Worm (Caenorhabditis elegans) whole organism, L4 larva: ENCODE data around the gene nmat-1.

Source experiments
- D1046.2 ChIP-seq: fragments of 200-800 bp; sonication (Bioruptor generic); IDR thresholded peaks from 2 replicates; pipeline ENCODE4 v1.3.6; 2022; ENCODE audit warnings: missing genetic modification characterization, missing compliant biosample characterization
- F37D6.2 ChIP-seq: sonication (generic microtip); optimal IDR thresholded peaks from 2 replicates; lab custom pipeline; 2016; ENCODE audit warnings: mild to moderate bottlenecking, missing genetic modification characterization, missing compliant biosample characterization
- F44E2.7 ChIP-seq: fragments of 200-800 bp; sonication (Bioruptor generic); IDR thresholded peaks from 2 replicates; pipeline ENCODE4 v2.1.2; 2022; ENCODE audit warnings: missing genetic modification characterization, missing compliant biosample characterization
- R02D3.7 ChIP-seq: fragments of 150-350 bp; sonication (generic microtip); optimal IDR thresholded peaks from 3 replicates; lab custom pipeline; 2014; ENCODE audit warnings: missing biosample characterization, missing genetic modification characterization
- Y5F2A.4 ChIP-seq: fragments of 200-800 bp; sonication (Bioruptor generic); optimal IDR thresholded peaks from 2 replicates; lab custom pipeline; 2018; ENCODE audit warnings: mild to moderate bottlenecking, missing genetic modification characterization, missing compliant biosample characterization
- Y75B8A.6 ChIP-seq: fragments of 200-800 bp; sonication (Bioruptor generic); IDR thresholded peaks from 2 replicates; pipeline ENCODE4 v1.3.6; 2022; ENCODE audit warnings: missing genetic modification reagents, missing genetic modification characterization, missing compliant biosample characterization
- aha-1 ChIP-seq: fragments of 150-350 bp; peaks from one replicate; lab custom pipeline; 2014; ENCODE audit warnings: missing biosample characterization, missing genetic modification characterization
- ceh-44 ChIP-seq: fragments of 200-800 bp; sonication (Bioruptor generic); IDR thresholded peaks from 2 replicates; pipeline ENCODE4 v1.3.6; 2022; ENCODE audit warnings: missing genetic modification reagents, missing genetic modification characterization, missing compliant biosample characterization
- ces-1 ChIP-seq: fragments of 150-350 bp; sonication (generic microtip); optimal IDR thresholded peaks from 4 replicates; lab custom pipeline; 2014; ENCODE audit warnings: missing biosample characterization, missing genetic modification reagents, missing genetic modification characterization
- daf-16 ChIP-seq, 3 experiments: sonication (generic microtip); optimal IDR thresholded peaks; 2 replicates each; lab custom pipeline; 2016 to 2017; ENCODE audit warnings: missing genetic modification characterization in 3 of 3, missing genetic modification reagents in 3 of 3, mild to moderate bottlenecking in 2 of 3, missing compliant biosample characterization in 2 of 3, missing biosample characterization in 1 of 3, moderate library complexity in 1 of 3
- dmd-6 ChIP-seq: fragments of 200-800 bp; sonication (Bioruptor generic); IDR thresholded peaks from 2 replicates; pipeline ENCODE4 v1.3.6; 2022; ENCODE audit warnings: missing genetic modification reagents, missing genetic modification characterization, missing compliant biosample characterization
- dmd-9 ChIP-seq: fragments of 200-800 bp; sonication (Bioruptor generic); IDR thresholded peaks from 2 replicates; pipeline ENCODE4 v1.3.6; 2022; ENCODE audit warnings: missing genetic modification reagents, missing genetic modification characterization, missing compliant biosample characterization
- dve-1 ChIP-seq: sonication (generic microtip); optimal IDR thresholded peaks from 2 replicates; lab custom pipeline; 2017; ENCODE audit warnings: antibody characterized with exemption, mild to moderate bottlenecking, missing genetic modification characterization, missing compliant biosample characterization; ENCODE audit not compliant: insufficient read depth
- egl-27 ChIP-seq: sonication (generic microtip); optimal IDR thresholded peaks from 3 replicates; lab custom pipeline; 2017; ENCODE audit warnings: missing biosample characterization, missing genetic modification reagents, missing genetic modification characterization
- fkh-10 ChIP-seq: fragments of 150-350 bp; optimal IDR thresholded peaks from 2 replicates; lab custom pipeline; 2014; ENCODE audit warnings: missing biosample characterization, missing genetic modification reagents, missing genetic modification characterization
- hif-1 ChIP-seq, 2 experiments: sonication (generic microtip); optimal IDR thresholded peaks; 2 replicates each; lab custom pipeline; 2016 to 2017; ENCODE audit warnings: missing compliant biosample characterization in 2 of 2, missing genetic modification characterization in 2 of 2, missing genetic modification reagents in 2 of 2, missing genotype in 2 of 2, mild to moderate bottlenecking in 1 of 2
- hlh-30 ChIP-seq: sonication (generic microtip); optimal IDR thresholded peaks from 2 replicates; lab custom pipeline; 2017; ENCODE audit warnings: antibody characterized with exemption, mild to moderate bottlenecking, missing genetic modification characterization, missing compliant biosample characterization; ENCODE audit not compliant: insufficient read depth
- hmg-1.1 ChIP-seq: fragments of 200-800 bp; sonication (Bioruptor generic); IDR thresholded peaks from 2 replicates; pipeline ENCODE4 v1.3.6; 2022; ENCODE audit warnings: missing genetic modification reagents, missing genetic modification characterization, missing compliant biosample characterization
- jun-1 ChIP-seq: fragments of 150-350 bp; optimal IDR thresholded peaks from 2 replicates; lab custom pipeline; 2014; ENCODE audit warnings: missing biosample characterization, missing genetic modification reagents, missing genetic modification characterization
- lim-7 ChIP-seq: fragments of 200-800 bp; sonication (Bioruptor generic); IDR thresholded peaks from 2 replicates; pipeline ENCODE4 v1.3.6; 2022; ENCODE audit warnings: missing genetic modification characterization, missing compliant biosample characterization
- lin-39 ChIP-seq: fragments of 150-350 bp; optimal IDR thresholded peaks from 2 replicates; lab custom pipeline; 2014; ENCODE audit warnings: missing biosample characterization, missing genetic modification reagents, missing genetic modification characterization
- lsy-2 ChIP-seq, 2 experiments: fragments of 150-350 bp in 1 of 2; sonication (generic microtip) in 1 of 2; optimal IDR thresholded peaks; 2 replicates each; lab custom pipeline; 2014 to 2017; ENCODE audit warnings: missing biosample characterization in 2 of 2, missing genetic modification characterization in 2 of 2
- madf-5 ChIP-seq, 2 experiments: fragments of 200-800 bp; sonication (Bioruptor generic); IDR thresholded peaks; 2 replicates each; pipeline ENCODE4 v1.3.6; 2022; ENCODE audit warnings: missing compliant biosample characterization in 2 of 2, missing genetic modification characterization in 2 of 2
- madf-9 ChIP-seq: fragments of 200-800 bp; sonication (Bioruptor generic); conservative IDR thresholded peaks from 2 replicates; pipeline ENCODE4 v1.3.6; 2022; ENCODE audit warnings: missing genetic modification reagents, missing genetic modification characterization, missing compliant biosample characterization
- nhr-25 ChIP-seq: sonication (generic microtip); optimal IDR thresholded peaks from 2 replicates; lab custom pipeline; 2017; ENCODE audit warnings: missing genetic modification characterization, mild to moderate bottlenecking, missing compliant biosample characterization, antibody characterized with exemption, moderate library complexity, borderline replicate concordance; ENCODE audit not compliant: insufficient read depth
- nhr-6 ChIP-seq: fragments of 150-350 bp; optimal IDR thresholded peaks from 2 replicates; lab custom pipeline; 2014; ENCODE audit warnings: missing biosample characterization, missing genetic modification characterization
- php-3 ChIP-seq: fragments of 200-800 bp; sonication (Bioruptor generic); IDR thresholded peaks from 2 replicates; pipeline ENCODE4 v1.3.6; 2022; ENCODE audit warnings: missing genetic modification reagents, missing genetic modification characterization, missing compliant biosample characterization
- set-16 ChIP-seq: fragments of 200-800 bp; sonication (Bioruptor generic); IDR thresholded peaks from 2 replicates; pipeline ENCODE4 v1.3.6; 2022; ENCODE audit warnings: missing genetic modification reagents, missing genetic modification characterization, missing compliant biosample characterization
- tag-97 ChIP-seq: fragments of 200-800 bp; sonication (Bioruptor generic); IDR thresholded peaks from 2 replicates; pipeline ENCODE4 v1.3.6; 2022; ENCODE audit warnings: missing genetic modification characterization, missing compliant biosample characterization
- tra-1 ChIP-seq: fragments of 200-800 bp; sonication (Bioruptor generic); IDR thresholded peaks from 2 replicates; pipeline ENCODE4 v1.3.6; 2022; ENCODE audit warnings: missing genetic modification reagents, missing genetic modification characterization, missing compliant biosample characterization
- unc-62 ChIP-seq, 3 experiments: fragments of 150-350 bp in 1 of 3; sonication (generic microtip); optimal IDR thresholded peaks in 2 of 3; peaks in 1 of 3; 1 replicate in 1 of 3; 2 replicates in 2 of 3; lab custom pipeline; 2014 to 2017; ENCODE audit warnings: missing biosample characterization in 3 of 3, missing genetic modification characterization in 3 of 3, missing genetic modification reagents in 3 of 3, missing genotype in 1 of 3
- zag-1 ChIP-seq: fragments of 150-350 bp; optimal IDR thresholded peaks from 2 replicates; lab custom pipeline; 2014; ENCODE audit warnings: missing biosample characterization, missing genetic modification characterization
- zfp-2 ChIP-seq: sonication (generic microtip); optimal IDR thresholded peaks from 2 replicates; lab custom pipeline; 2016; ENCODE audit warnings: mild to moderate bottlenecking, missing genetic modification characterization, missing compliant biosample characterization
- zfp-3 ChIP-seq: fragments of 200-800 bp; sonication (Bioruptor generic); conservative IDR thresholded peaks from 2 replicates; pipeline ENCODE4 v1.3.6; 2022; ENCODE audit warnings: missing genetic modification reagents, missing genetic modification characterization, missing compliant biosample characterization
- zip-11 ChIP-seq: fragments of 200-800 bp; sonication (Bioruptor generic); IDR thresholded peaks from 2 replicates; pipeline ENCODE4 v1.3.6; 2022; ENCODE audit warnings: missing genetic modification characterization, missing compliant biosample characterization
- ztf-11 ChIP-seq: fragments of 150-350 bp; optimal IDR thresholded peaks from 2 replicates; lab custom pipeline; 2014; ENCODE audit warnings: missing biosample characterization, missing genetic modification characterization
- ztf-7 ChIP-seq: fragments of 150-350 bp; optimal IDR thresholded peaks from 2 replicates; lab custom pipeline; 2014; ENCODE audit warnings: missing biosample characterization, missing genetic modification characterization

nmat-1 gene

ce11 chrX:12022496-12022895, 4.7 kb upstream of the nmat-1 start:
- TF ChIP-seq unc-62 (GFP tag; optimal IDR thresholded peaks at IDR 0.05 in 1 of 2; lab: Kevin White, UChicago) (peak in 1 of 2 experiments; percentile 27), unc-62 (tag; optimal IDR thresholded peaks at IDR 0.05; lab: Kevin White, UChicago) (no peak), tra-1 (GFP tag; lab: Robert Waterston, UW) (no peak)

- TF ChIP-seq zip-11 (GFP tag; lab: Robert Waterston, UW): no peak
- TF ChIP-seq lsy-2 (tag; optimal IDR thresholded peaks at IDR 0.05; lab: Kevin White, UChicago): no peak
- TF ChIP-seq F37D6.2: no peak
- TF ChIP-seq egl-27 (tag; lab: Kevin White, UChicago): no peak
- no peak for TF ChIP-seq nhr-6 (tag; lab: Kevin White, UChicago)
- TF ChIP-seq Y5F2A.4 (GFP tag; lab: Kevin White, UChicago): no peak
- TF ChIP-seq fkh-10 (GFP tag; lab: Kevin White, UChicago): peak; percentile 36
- no peak for TF ChIP-seq jun-1 (tag; lab: Kevin White, UChicago)
- no peak for TF ChIP-seq nhr-25 (tag; lab: Kevin White, UChicago)
- no peak for TF ChIP-seq ces-1 (GFP tag; lab: Kevin White, UChicago)
- TF ChIP-seq zag-1: no peak
- TF ChIP-seq ceh-44: no peak
- TF ChIP-seq tag-97 (GFP tag; lab: Robert Waterston, UW): no peak
- TF ChIP-seq Y75B8A.6: no peak
- TF ChIP-seq madf-5 (GFP tag; IDR thresholded peaks at IDR 0.05; lab: Robert Waterston, UW): no peak
- no peak for TF ChIP-seq hif-1 (tag; optimal IDR thresholded peaks at IDR 0.05; lab: Kevin White, UChicago)
- 0 out of 2 replicates have a peak, but pooled peaks have one; percentile 16 for TF ChIP-seq F44E2.7
- TF ChIP-seq R02D3.7 (tag; lab: Kevin White, UChicago): no peak
- TF ChIP-seq hmg-1.1 (GFP tag; lab: Robert Waterston, UW): no peak
- no peak for TF ChIP-seq unc-62 (GFP tag; optimal IDR thresholded peaks at IDR 0.05 in 1 of 2; lab: Kevin White, UChicago)
- TF ChIP-seq unc-62 (tag; optimal IDR thresholded peaks at IDR 0.05; lab: Kevin White, UChicago): no peak
- no peak for TF ChIP-seq ztf-11 (tag; lab: Kevin White, UChicago)
- TF ChIP-seq lin-39 (tag; lab: Kevin White, UChicago): no peak
- TF ChIP-seq dmd-6 (GFP tag; lab: Robert Waterston, UW): 0 out of 2 replicates have a peak, but pooled peaks have one; percentile 18
- no peak for TF ChIP-seq php-3 (GFP tag; lab: Robert Waterston, UW)
Observed at ce11 chrX:12021446-12021845, 3.6 kb upstream of the nmat-1 start.

ce11 chrX:12007905-12008466, 9.9 kb downstream of the nmat-1 start:
- TF ChIP-seq aha-1 (tag; lab: Kevin White, UChicago) (peak; percentile 63), unc-62 (GFP tag; optimal IDR thresholded peaks at IDR 0.05 in 1 of 2; lab: Kevin White, UChicago) (peak in 1 of 2 experiments; percentile 70), unc-62 (tag; optimal IDR thresholded peaks at IDR 0.05; lab: Kevin White, UChicago) (no peak), zfp-3 (GFP tag; lab: Robert Waterston, UW) (no peak)

ce11 chrX:12006470-12006869, 11.4 kb downstream of the nmat-1 start:
- TF ChIP-seq ztf-7 (no peak), dmd-9 (no peak), dmd-6 (GFP tag; lab: Robert Waterston, UW) (peak; percentile 27; the same call in 1 of the 2 replicates), D1046.2 (GFP tag; lab: Robert Waterston, UW) (no peak), lin-39 (tag; lab: Kevin White, UChicago) (no peak), zfp-2 (tag; lab: Kevin White, UChicago) (no peak), lim-7 (GFP tag; lab: Robert Waterston, UW) (no peak), madf-9 (no peak), daf-16 (GFP tag; optimal IDR thresholded peaks at IDR 0.05; lab: Kevin White, UChicago) (no peak), daf-16 (tag; optimal IDR thresholded peaks at IDR 0.05; lab: Kevin White, UChicago) (peak; percentile 72), zfp-3 (GFP tag; lab: Robert Waterston, UW) (no peak), Y75B8A.6 (no peak), hlh-30 (tag; lab: Kevin White, UChicago) (no peak), unc-62 (GFP tag; optimal IDR thresholded peaks at IDR 0.05 in 1 of 2; lab: Kevin White, UChicago) (peak in 1 of 2 experiments; percentile 97), unc-62 (tag; optimal IDR thresholded peaks at IDR 0.05; lab: Kevin White, UChicago) (no peak), jun-1 (tag; lab: Kevin White, UChicago) (no peak), set-16 (GFP tag; lab: Robert Waterston, UW) (no peak), dve-1 (tag; lab: Kevin White, UChicago) (no peak), zag-1 (no peak)
